Worm (Caenorhabditis elegans) whole organism, L1 larva: Measurements from ENCODE around the gene srt-64.

Experiments
- F16B12.6 ChIP-seq: fragments of 150-350 bp; optimal IDR thresholded peaks from 2 replicates; lab custom pipeline; 2014; ENCODE audit warnings: missing biosample characterization, missing genetic modification characterization
- alr-1 ChIP-seq: fragments of 200-800 bp; sonication (Bioruptor generic); optimal IDR thresholded peaks from 2 replicates; lab custom pipeline; 2018; ENCODE audit warnings: borderline replicate concordance, mild to moderate bottlenecking, missing genetic modification characterization, missing compliant biosample characterization
- aly-2 ChIP-seq: fragments of 150-350 bp; optimal IDR thresholded peaks from 2 replicates; lab custom pipeline; 2014; ENCODE audit warnings: missing biosample characterization, missing genetic modification characterization
- ceh-63 ChIP-seq: fragments of 200-800 bp; sonication (Bioruptor generic); optimal IDR thresholded peaks from 2 replicates; lab custom pipeline; 2018; ENCODE audit warnings: mild to moderate bottlenecking, missing genetic modification characterization, missing compliant biosample characterization
- ceh-8 ChIP-seq: fragments of 200-800 bp; sonication (Bioruptor generic); optimal IDR thresholded peaks from 2 replicates; lab custom pipeline; 2018; ENCODE audit warnings: mild to moderate bottlenecking, missing genetic modification characterization, moderate library complexity, missing compliant biosample characterization
- ceh-90 ChIP-seq: sonication (generic microtip); optimal IDR thresholded peaks from 2 replicates; lab custom pipeline; 2016; ENCODE audit warnings: missing genetic modification characterization, missing compliant biosample characterization
- ces-1 ChIP-seq: fragments of 150-350 bp; optimal IDR thresholded peaks from 2 replicates; lab custom pipeline; 2014; ENCODE audit warnings: missing biosample characterization, missing genetic modification reagents, missing genetic modification characterization
- dpl-1 ChIP-seq, 3 experiments: fragments of 150-350 bp in 2 of 3; sonication (generic microtip) in 1 of 3; optimal IDR thresholded peaks; 2 replicates each; lab custom pipeline; 2014 to 2017; ENCODE audit warnings: missing biosample characterization in 3 of 3, missing genetic modification characterization in 3 of 3, missing genetic modification reagents in 3 of 3
- dsc-1 ChIP-seq: sonication (generic microtip); optimal IDR thresholded peaks from 2 replicates; lab custom pipeline; 2016; ENCODE audit warnings: mild to moderate bottlenecking, missing genetic modification characterization, missing compliant biosample characterization
- efl-1 ChIP-seq, 4 experiments: fragments of 150-350 bp; optimal IDR thresholded peaks in 3 of 4; peaks in 1 of 4; 1 replicate in 1 of 4; 2 replicates in 3 of 4; lab custom pipeline; 2014; ENCODE audit warnings: missing biosample characterization in 2 of 4, missing genetic modification characterization in 2 of 4, missing genetic modification reagents in 2 of 4
- elt-3 ChIP-seq, 6 experiments: fragments of 150-350 bp in 1 of 6; sonication (generic microtip); optimal IDR thresholded peaks; 2 replicates each; lab custom pipeline; 2017 to 2018; ENCODE audit warnings: missing biosample characterization in 6 of 6, missing genetic modification characterization in 6 of 6, inconsistent platforms in 1 of 6
- fkh-10 ChIP-seq: sonication (generic microtip); optimal IDR thresholded peaks from 2 replicates; lab custom pipeline; 2017; ENCODE audit warnings: missing biosample characterization, missing genetic modification reagents, missing genetic modification characterization
- fkh-8 ChIP-seq: sonication (generic microtip); optimal IDR thresholded peaks from 2 replicates; lab custom pipeline; 2016; ENCODE audit warnings: mild to moderate bottlenecking, missing genetic modification characterization, missing compliant biosample characterization
- fos-1 ChIP-seq: fragments of 150-350 bp; optimal IDR thresholded peaks from 2 replicates; lab custom pipeline; 2014; ENCODE audit warnings: missing biosample characterization, missing genetic modification characterization
- grh-1 ChIP-seq: fragments of 200-800 bp; sonication (Bioruptor generic); IDR thresholded peaks from 2 replicates; pipeline ENCODE4 v1.3.6; 2022; ENCODE audit warnings: missing genetic modification reagents, missing genetic modification characterization, missing compliant biosample characterization
- irx-1 ChIP-seq: sonication (generic microtip); optimal IDR thresholded peaks from 2 replicates; lab custom pipeline; 2016; ENCODE audit warnings: missing genetic modification characterization, missing compliant biosample characterization
- lin-13 ChIP-seq: fragments of 150-350 bp; optimal IDR thresholded peaks from 2 replicates; lab custom pipeline; 2014; ENCODE audit warnings: missing biosample characterization, missing genetic modification reagents, missing genetic modification characterization
- lin-35 ChIP-seq, 2 experiments: fragments of 150-350 bp; optimal IDR thresholded peaks; 2 replicates each; lab custom pipeline; 2014; ENCODE audit warnings: missing biosample characterization in 2 of 2, missing genetic modification characterization in 2 of 2, missing genetic modification reagents in 2 of 2
- lin-39 ChIP-seq: fragments of 150-350 bp; optimal IDR thresholded peaks from 2 replicates; lab custom pipeline; 2014; ENCODE audit warnings: missing biosample characterization, missing genetic modification reagents, missing genetic modification characterization
- mab-9 ChIP-seq: fragments of 200-800 bp; sonication (Bioruptor generic); IDR thresholded peaks from 2 replicates; pipeline ENCODE4 v1.3.6; 2022; ENCODE audit warnings: missing genetic modification reagents, missing genetic modification characterization, missing compliant biosample characterization
- mdl-1 ChIP-seq, 2 experiments: fragments of 150-350 bp; optimal IDR thresholded peaks; 2 replicates each; lab custom pipeline; 2014 to 2017; ENCODE audit warnings: missing biosample characterization in 2 of 2, missing genetic modification characterization in 2 of 2, inconsistent platforms in 1 of 2
- nhr-11 ChIP-seq: fragments of 150-350 bp; optimal IDR thresholded peaks from 2 replicates; lab custom pipeline; 2014; ENCODE audit warnings: missing biosample characterization, missing genetic modification characterization
- nhr-12 ChIP-seq: sonication (generic microtip); optimal IDR thresholded peaks from 2 replicates; lab custom pipeline; 2017; ENCODE audit warnings: missing biosample characterization, missing genetic modification characterization
- nhr-237 ChIP-seq: fragments of 150-350 bp; optimal IDR thresholded peaks from 2 replicates; lab custom pipeline; 2014; ENCODE audit warnings: missing biosample characterization, missing genetic modification characterization
- nhr-77 ChIP-seq: fragments of 150-350 bp; optimal IDR thresholded peaks from 2 replicates; lab custom pipeline; 2014; ENCODE audit warnings: missing biosample characterization, missing genetic modification characterization
- nhr-84 ChIP-seq: sonication (generic microtip); optimal IDR thresholded peaks from 2 replicates; lab custom pipeline; 2017; ENCODE audit warnings: missing biosample characterization, missing genetic modification characterization
- nhr-90 ChIP-seq: sonication (generic microtip); optimal IDR thresholded peaks from 2 replicates; lab custom pipeline; 2016; ENCODE audit warnings: mild to moderate bottlenecking, missing genetic modification characterization, missing compliant biosample characterization; ENCODE audit not compliant: poor library complexity
- pag-3 ChIP-seq: sonication (generic microtip); optimal IDR thresholded peaks from 2 replicates; lab custom pipeline; 2017; ENCODE audit warnings: missing genetic modification characterization, mild to moderate bottlenecking, missing compliant biosample characterization, antibody characterized with exemption, borderline replicate concordance; ENCODE audit not compliant: insufficient read depth
- pax-3 ChIP-seq: fragments of 200-800 bp; sonication (Bioruptor generic); optimal IDR thresholded peaks from 2 replicates; lab custom pipeline; 2018; ENCODE audit warnings: mild to moderate bottlenecking, missing genetic modification characterization, moderate library complexity, missing compliant biosample characterization
- skn-1 ChIP-seq: fragments of 150-350 bp; optimal IDR thresholded peaks from 2 replicates; lab custom pipeline; 2014; ENCODE audit warnings: missing biosample characterization, missing genetic modification characterization
- sox-4 ChIP-seq: sonication (generic microtip); optimal IDR thresholded peaks from 2 replicates; lab custom pipeline; 2016; ENCODE audit warnings: missing genetic modification characterization, missing compliant biosample characterization
- sptf-1 ChIP-seq: fragments of 150-350 bp; optimal IDR thresholded peaks from 2 replicates; lab custom pipeline; 2014; ENCODE audit warnings: missing biosample characterization, missing genetic modification characterization
- sup-37 ChIP-seq: fragments of 200-800 bp; sonication (Bioruptor generic); optimal IDR thresholded peaks from 2 replicates; lab custom pipeline; 2018; ENCODE audit warnings: mild to moderate bottlenecking, missing genetic modification characterization, missing compliant biosample characterization
- swsn-7 ChIP-seq: sonication (generic microtip); optimal IDR thresholded peaks from 2 replicates; lab custom pipeline; 2016; ENCODE audit warnings: missing genetic modification characterization, missing compliant biosample characterization
- tbx-2 ChIP-seq: sonication (generic microtip); optimal IDR thresholded peaks from 2 replicates; lab custom pipeline; 2016; ENCODE audit warnings: missing genetic modification characterization, missing compliant biosample characterization
- tlp-1 ChIP-seq: fragments of 150-350 bp; optimal IDR thresholded peaks from 2 replicates; lab custom pipeline; 2014; ENCODE audit warnings: missing biosample characterization, missing genetic modification characterization
- unc-130 ChIP-seq: fragments of 150-350 bp; optimal IDR thresholded peaks from 2 replicates; lab custom pipeline; 2017; ENCODE audit warnings: missing biosample characterization, missing genetic modification characterization, inconsistent platforms
- unc-62 ChIP-seq: fragments of 150-350 bp; optimal IDR thresholded peaks from 2 replicates; lab custom pipeline; 2014; ENCODE audit warnings: missing biosample characterization, missing genetic modification reagents, missing genetic modification characterization
- unc-86 ChIP-seq: sonication (generic microtip); optimal IDR thresholded peaks from 2 replicates; lab custom pipeline; 2016; ENCODE audit warnings: missing genetic modification characterization, missing compliant biosample characterization
- unc-98 ChIP-seq: fragments of 200-800 bp; sonication (Bioruptor generic); IDR thresholded peaks from 2 replicates; pipeline ENCODE4 v1.3.6; 2022; ENCODE audit warnings: missing genetic modification characterization, missing compliant biosample characterization
- ztf-4 ChIP-seq: fragments of 150-350 bp; optimal IDR thresholded peaks from 2 replicates; lab custom pipeline; 2014; ENCODE audit warnings: missing biosample characterization, missing genetic modification characterization

Gene srt-64

DNA sequence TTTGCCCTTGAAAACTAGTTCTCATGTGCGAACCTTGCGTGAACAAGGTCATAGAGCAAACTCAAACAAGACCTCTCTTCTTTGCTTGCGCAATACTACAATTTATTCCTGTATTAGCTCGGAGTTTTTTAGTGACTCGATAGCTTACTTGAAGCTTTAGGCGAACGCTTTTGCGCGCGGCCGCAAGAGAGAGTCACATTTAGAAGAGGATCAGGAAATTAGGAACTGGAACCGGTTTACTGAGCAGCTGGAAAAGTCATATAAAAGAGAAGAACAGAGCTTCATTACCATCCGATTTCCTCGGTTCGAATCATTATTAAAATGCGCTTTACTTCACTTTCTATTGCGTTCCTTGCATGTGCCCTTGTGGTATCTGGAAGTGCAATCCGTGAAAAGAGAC, 11.2 kb downstream of the srt-64 start, which contains the start of gene abu-15:
TSS of gene abu-15 (plus strand) at position 301 of the 400 bp plus-strand sequence.
- no peak for TF ChIP-seq unc-98
- no peak for TF ChIP-seq lin-39 (tag; lab: Kevin White, UChicago)
- TF ChIP-seq F16B12.6, result no peak
- TF ChIP-seq fkh-8 (tag; lab: Kevin White, UChicago), result no peak
- no peak for TF ChIP-seq aly-2
- TF ChIP-seq mdl-1 (tag; optimal IDR thresholded peaks at IDR 0.05; lab: Kevin White, UChicago), result no peak
- TF ChIP-seq unc-130 (tag; lab: Kevin White, UChicago), result no peak
- TF ChIP-seq ztf-4 (tag; lab: Kevin White, UChicago), result no peak
- TF ChIP-seq fkh-10, result no peak
- no peak for TF ChIP-seq nhr-12 (tag; lab: Kevin White, UChicago)
- TF ChIP-seq skn-1, result no peak
- no peak for TF ChIP-seq lin-13 (GFP tag; lab: Kevin White, UChicago)
- no peak for TF ChIP-seq grh-1 (GFP tag; lab: Robert Waterston, UW)
- TF ChIP-seq sptf-1 (tag; lab: Kevin White, UChicago), result no peak
- no peak for TF ChIP-seq nhr-90 (tag; lab: Kevin White, UChicago)
- no peak for TF ChIP-seq pag-3 (tag; lab: Kevin White, UChicago)
- TF ChIP-seq fos-1 (tag; lab: Kevin White, UChicago), result no peak

DNA sequence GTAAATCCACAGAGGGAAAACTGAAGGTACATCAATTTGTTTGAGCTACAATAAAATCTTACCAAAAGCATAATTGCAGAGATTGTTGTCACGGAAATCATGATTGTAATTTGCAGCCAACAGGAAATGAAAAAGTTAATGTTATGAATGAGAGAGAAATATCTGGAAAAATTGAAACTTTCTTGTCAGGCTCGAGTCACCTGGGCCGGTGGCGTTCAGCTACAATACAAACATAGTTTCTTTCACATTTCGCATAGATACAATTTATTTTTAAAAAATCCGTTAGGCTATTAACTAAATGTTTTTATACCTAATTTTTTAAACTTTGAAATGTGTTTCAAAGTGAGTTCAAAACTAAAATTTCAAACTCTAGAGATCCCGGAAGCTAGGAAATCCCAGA, 11.8 kb downstream of the srt-64 start, which contains the start of gene srx-39:
TSS of gene srx-39 (minus strand) at position 101 of the 400 bp plus-strand sequence.
- TF ChIP-seq efl-1 (optimal IDR thresholded peaks at IDR 0.05; lab: Kevin White, UChicago) (no peak), efl-1 (GFP tag; optimal IDR thresholded peaks at IDR 0.05 in 1 of 2; lab: Kevin White, UChicago) (peak in 1 of 2 experiments; percentile 12), lin-35 (GFP tag; optimal IDR thresholded peaks at IDR 0.05; lab: Kevin White, UChicago) (no peak)

DNA sequence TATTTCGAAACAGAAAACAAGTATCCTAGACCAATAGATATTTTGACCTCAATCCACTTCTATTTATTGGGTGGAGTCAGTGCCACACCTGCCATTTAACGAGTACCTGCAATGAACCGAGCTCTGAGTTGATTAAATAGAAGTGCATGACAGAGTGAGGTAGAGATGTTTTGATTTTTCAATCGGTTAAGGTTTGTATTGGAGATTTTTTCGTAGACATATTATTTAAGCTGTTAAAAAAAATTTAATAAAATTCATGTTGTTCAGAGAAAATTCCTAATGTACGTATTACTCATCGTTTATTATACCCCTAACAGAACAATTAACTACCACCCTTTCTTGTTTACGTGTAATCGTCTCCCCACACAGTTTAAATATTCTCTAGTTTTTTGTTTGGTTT, 14.0 kb downstream of the srt-64 start, which contains the start of gene srx-38:
TSS of gene srx-38 (minus strand) at position 101 of the 400 bp plus-strand sequence.
- no peak for TF ChIP-seq unc-86 (tag; lab: Kevin White, UChicago)
- no peak for TF ChIP-seq lin-13 (GFP tag; lab: Kevin White, UChicago)
- no peak for TF ChIP-seq sox-4 (tag; lab: Kevin White, UChicago)
- no peak for TF ChIP-seq sup-37
- no peak for TF ChIP-seq irx-1 (tag; lab: Kevin White, UChicago)
- TF ChIP-seq fos-1 (tag; lab: Kevin White, UChicago), result no peak
- no peak for TF ChIP-seq swsn-7
- no peak for TF ChIP-seq tbx-2 (tag; lab: Kevin White, UChicago)
- no peak for TF ChIP-seq pax-3 (tag; lab: Kevin White, UChicago)
- no peak for TF ChIP-seq aly-2
- TF ChIP-seq nhr-237 (tag; lab: Kevin White, UChicago), result no peak
- no peak for TF ChIP-seq nhr-84 (tag; lab: Kevin White, UChicago)
- TF ChIP-seq tlp-1 (tag; lab: Kevin White, UChicago), result no peak
- TF ChIP-seq unc-130 (tag; lab: Kevin White, UChicago), result no peak
- no peak for TF ChIP-seq fkh-10
- no peak for TF ChIP-seq mdl-1 (tag; optimal IDR thresholded peaks at IDR 0.05; lab: Kevin White, UChicago)
- no peak for TF ChIP-seq ces-1 (GFP tag; lab: Kevin White, UChicago)
- no peak for TF ChIP-seq dpl-1 (GFP tag; optimal IDR thresholded peaks at IDR 0.05; lab: Kevin White, UChicago)
- no peak for TF ChIP-seq ceh-8 (GFP tag; lab: Kevin White, UChicago)
- TF ChIP-seq skn-1, result no peak

DNA sequence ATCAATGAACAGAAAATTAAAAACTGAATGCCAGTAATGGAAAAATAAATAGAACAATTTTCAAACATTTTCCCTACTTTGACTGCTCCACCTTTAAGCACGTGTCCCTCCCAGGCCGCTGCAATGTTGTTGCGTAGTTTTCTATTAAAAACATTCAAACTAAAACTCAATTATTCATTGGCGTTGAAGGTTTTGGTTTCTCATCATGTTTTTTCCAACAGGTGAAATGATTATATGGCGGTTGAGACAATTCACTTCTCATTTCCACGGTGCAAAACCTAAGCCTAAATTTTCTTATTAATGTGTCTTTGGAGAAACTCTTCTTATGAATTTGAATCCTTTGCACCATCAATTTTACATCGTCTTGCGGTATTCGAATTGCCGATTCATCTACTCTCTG, 18.6 kb downstream of the srt-64 start, which contains the start of gene srh-130:
TSS of gene srh-130 (plus strand) at position 301 of the 400 bp plus-strand sequence.
- TF ChIP-seq mdl-1 (tag; optimal IDR thresholded peaks at IDR 0.05; lab: Kevin White, UChicago) (no peak), nhr-11 (tag; lab: Kevin White, UChicago) (no peak)

DNA sequence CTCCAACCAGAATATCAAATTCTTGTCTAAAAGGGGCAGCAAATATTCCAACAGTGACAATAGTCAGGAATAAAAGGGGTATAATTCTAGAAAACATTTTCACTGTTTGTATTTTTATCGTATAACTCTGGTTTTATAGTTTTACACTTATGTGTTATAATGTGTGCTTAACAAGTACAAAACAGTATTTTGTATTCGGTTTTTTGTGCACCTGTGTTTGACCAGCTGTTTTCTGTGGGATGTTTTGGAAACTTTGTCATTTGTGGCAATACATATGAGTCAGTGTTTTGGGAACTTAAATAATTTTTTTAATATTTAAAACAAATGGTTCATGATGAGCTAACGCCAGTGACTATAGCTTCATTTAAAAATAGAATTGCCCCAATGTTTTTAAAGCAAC, 23.1 kb downstream of the srt-64 start, which contains the start of gene F14F9.6:
TSS of gene F14F9.6 (minus strand) at position 101 of the 400 bp plus-strand sequence.
- TF ChIP-seq ceh-90 (tag; lab: Kevin White, UChicago) (no peak), mab-9 (GFP tag; lab: Robert Waterston, UW) (no peak), nhr-11 (tag; lab: Kevin White, UChicago) (no peak), alr-1 (tag; lab: Kevin White, UChicago) (no peak), pax-3 (tag; lab: Kevin White, UChicago) (no peak), elt-3 (tag; optimal IDR thresholded peaks at IDR 0.05; lab: Kevin White, UChicago) (no peak), dsc-1 (tag; lab: Kevin White, UChicago) (no peak), ceh-63 (GFP tag; lab: Kevin White, UChicago) (no peak), unc-62 (GFP tag; lab: Kevin White, UChicago) (no peak), pag-3 (tag; lab: Kevin White, UChicago) (no peak), nhr-77 (tag; lab: Kevin White, UChicago) (no peak), nhr-12 (tag; lab: Kevin White, UChicago) (no peak), sup-37 (no peak)
- TF ChIP-seq, all 84 proteins: peak for 0
